Fruit fly (Drosophila melanogaster): ENCODE measurements around the gene CG31145.

Gene CG31145

DNA sequence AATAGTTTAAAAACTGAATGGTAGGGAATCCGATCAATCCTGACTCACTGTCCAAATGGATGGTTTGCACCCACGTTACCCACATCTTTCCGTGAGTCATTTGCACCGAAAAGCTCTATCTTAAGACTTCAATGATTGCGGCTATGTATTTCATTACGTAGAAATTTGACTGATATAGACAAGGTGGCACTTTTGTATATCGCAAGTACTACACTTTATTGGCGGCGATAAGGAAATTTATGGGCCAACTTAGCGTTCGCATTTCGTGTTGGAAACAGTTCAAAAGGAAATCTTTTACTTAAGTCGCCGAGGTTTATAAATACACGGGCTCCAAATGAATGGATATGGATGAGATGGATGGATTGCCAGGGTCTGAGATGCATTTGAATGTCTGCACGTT, 45.4 kb upstream of the CG31145 start:
- TF ChIP-seq fru (GFP tag; optimal IDR thresholded peaks at IDR 0.05) (no peak), woc (GFP tag; optimal IDR thresholded peaks at IDR 0.05) (no peak), Abd-B (GFP tag; optimal IDR thresholded peaks at IDR 0.05) (no peak), h (GFP tag; optimal IDR thresholded peaks at IDR 0.05) (no peak), CrebA (GFP tag; optimal IDR thresholded peaks at IDR 0.05; ENCODE audit: borderline replicate concordance) (peak; percentile 84)

- TF ChIP-seq CG9705 (GFP tag; optimal IDR thresholded peaks at IDR 0.05) (peak; percentile 74), OdsH (GFP tag; optimal IDR thresholded peaks at IDR 0.05) (peak; percentile 88), CG32264 (GFP tag; optimal IDR thresholded peaks at IDR 0.05) (peak; percentile 61), usp (GFP tag; optimal IDR thresholded peaks at IDR 0.05) (no peak), Dfd (GFP tag; optimal IDR thresholded peaks at IDR 0.05) (no peak), pan (optimal IDR thresholded peaks at IDR 0.05) (no peak), fru (GFP tag; optimal IDR thresholded peaks at IDR 0.05) (peak; percentile 87), sage (GFP tag; optimal IDR thresholded peaks at IDR 0.05) (peak; percentile 65), CrebA (GFP tag; optimal IDR thresholded peaks at IDR 0.05; ENCODE audit: borderline replicate concordance) (no peak), jim (GFP tag; optimal IDR thresholded peaks at IDR 0.05) (no peak), Jra (GFP tag; optimal IDR thresholded peaks at IDR 0.05) (peak; percentile 83), Sp1 (GFP tag; optimal IDR thresholded peaks at IDR 0.05) (peak; percentile 86), brk (GFP tag; optimal IDR thresholded peaks at IDR 0.05) (peak; percentile 72), HLH106 (tag; optimal IDR thresholded peaks at IDR 0.05) (peak; percentile 78), foxo (GFP tag; optimal IDR thresholded peaks at IDR 0.05) (peak; percentile 55 to 88), dsf (GFP tag; optimal IDR thresholded peaks at IDR 0.05; ENCODE audit: borderline replicate concordance) (peak; percentile 37), Dif (GFP tag; optimal IDR thresholded peaks at IDR 0.05; ENCODE audit: partially characterized antibody) (no peak), rgr (GFP tag; optimal IDR thresholded peaks at IDR 0.05) (peak; percentile 87), lola (GFP tag; optimal IDR thresholded peaks at IDR 0.05) (no peak), Hr83 (GFP tag; optimal IDR thresholded peaks at IDR 0.05; ENCODE audit: poor library complexity, severe bottlenecking) (no peak), Hr78 (GFP tag; optimal IDR thresholded peaks at IDR 0.05) (no peak), N (GFP tag; optimal IDR thresholded peaks at IDR 0.05) (no peak), sv (GFP tag; optimal IDR thresholded peaks at IDR 0.05) (peak; percentile 45), dl (GFP tag; optimal IDR thresholded peaks at IDR 0.05; ENCODE audit: insufficient read depth in 1 of 2, partially characterized antibody in 2 of 2) (no peak), Rel (GFP tag; optimal IDR thresholded peaks at IDR 0.05) (peak; percentile 22), Rel (tag; optimal IDR thresholded peaks at IDR 0.05) (peak; percentile 21), h (GFP tag; optimal IDR thresholded peaks at IDR 0.05) (peak; percentile 90), woc (GFP tag; optimal IDR thresholded peaks at IDR 0.05) (peak; percentile 65), Abd-B (GFP tag; optimal IDR thresholded peaks at IDR 0.05) (no peak), tai (GFP tag; optimal IDR thresholded peaks at IDR 0.05) (peak; percentile 76), GATAd (GFP tag; optimal IDR thresholded peaks at IDR 0.05) (no peak), Myc (optimal IDR thresholded peaks at IDR 0.05) (no peak), Hnf4 (GFP tag; optimal IDR thresholded peaks at IDR 0.05) (peak; percentile 91), ey (GFP tag; optimal IDR thresholded peaks at IDR 0.05) (peak; percentile 86), br (GFP tag; optimal IDR thresholded peaks at IDR 0.05) (peak; percentile 90), Vsx2 (GFP tag; optimal IDR thresholded peaks at IDR 0.05; ENCODE audit: partially characterized antibody) (no peak), Mio (GFP tag; optimal IDR thresholded peaks at IDR 0.05) (peak; percentile 10), psq (GFP tag; optimal IDR thresholded peaks at IDR 0.05) (peak; percentile 76), dmrt93B (GFP tag; optimal IDR thresholded peaks at IDR 0.05) (peak; percentile 75)
Measured at dm6 chr3R:23713901-23714300, 44.4 kb upstream of the CG31145 start.

DNA sequence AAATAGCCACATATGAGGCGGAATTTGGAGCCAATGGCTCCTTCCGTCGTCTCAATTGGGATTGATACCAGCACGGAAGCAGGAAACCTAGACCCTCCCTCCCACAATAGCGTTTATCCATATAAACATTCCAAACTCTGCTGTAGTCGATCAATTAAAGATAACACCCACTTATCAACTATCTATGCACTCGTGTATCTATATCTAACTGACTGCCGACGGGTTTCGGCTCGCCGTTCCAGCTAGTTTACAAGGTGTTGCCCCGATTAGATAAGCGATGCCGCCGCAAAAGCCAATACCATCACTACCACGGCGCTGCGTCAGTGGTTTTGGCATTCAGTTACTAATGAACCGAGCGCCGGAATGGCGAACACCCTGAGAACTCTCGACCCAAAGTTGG, 41.7 kb upstream of the CG31145 start, which contains the start of gene CG10300:
CG10300 (plus strand) TSS at position 333 of the 400 bp plus-strand sequence.
- no peak for TF ChIP-seq psq (GFP tag; optimal IDR thresholded peaks at IDR 0.05)
- no peak for TF ChIP-seq tai (GFP tag; optimal IDR thresholded peaks at IDR 0.05)
- TF ChIP-seq lola (GFP tag; optimal IDR thresholded peaks at IDR 0.05) = no peak
- TF ChIP-seq Hr78 (GFP tag; optimal IDR thresholded peaks at IDR 0.05) = no peak
- no peak for TF ChIP-seq Rel (GFP tag; optimal IDR thresholded peaks at IDR 0.05)
- TF ChIP-seq Rel (tag; optimal IDR thresholded peaks at IDR 0.05) = no peak

Data from whole organism, wandering third instar larva.